Worm (Caenorhabditis elegans): ENCODE results near the gene str-253.

str-253 gene

DNA sequence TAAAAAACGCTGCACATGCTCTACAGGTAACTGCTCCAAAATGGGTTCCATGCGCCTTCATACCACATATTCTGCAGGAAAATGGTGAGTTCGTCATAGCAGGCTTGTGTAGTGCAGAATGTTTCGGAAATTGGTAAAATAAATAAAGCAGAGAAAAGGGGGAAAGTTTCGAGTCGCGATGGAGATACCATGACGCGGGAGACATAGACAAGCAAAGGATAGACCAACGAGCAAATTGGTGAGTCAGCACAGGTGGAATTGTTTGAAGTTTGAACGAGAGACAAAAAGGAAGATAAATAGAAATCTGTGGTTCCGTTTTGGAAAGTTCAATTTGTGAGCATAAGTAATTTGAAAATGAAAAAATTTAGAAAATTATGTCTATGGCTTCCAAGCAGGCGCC, 35.9 kb upstream of the str-253 start, which contains the start of gene nhr-225:
Gene nhr-225 (minus strand): TSS at position 146 of the 400 bp plus-strand sequence.
- TF ChIP-seq pha-4 (tag; optimal IDR thresholded peaks at IDR 0.05) (peak; percentile 76), ceh-9 (tag; optimal IDR thresholded peaks at IDR 0.05) (no peak)

DNA sequence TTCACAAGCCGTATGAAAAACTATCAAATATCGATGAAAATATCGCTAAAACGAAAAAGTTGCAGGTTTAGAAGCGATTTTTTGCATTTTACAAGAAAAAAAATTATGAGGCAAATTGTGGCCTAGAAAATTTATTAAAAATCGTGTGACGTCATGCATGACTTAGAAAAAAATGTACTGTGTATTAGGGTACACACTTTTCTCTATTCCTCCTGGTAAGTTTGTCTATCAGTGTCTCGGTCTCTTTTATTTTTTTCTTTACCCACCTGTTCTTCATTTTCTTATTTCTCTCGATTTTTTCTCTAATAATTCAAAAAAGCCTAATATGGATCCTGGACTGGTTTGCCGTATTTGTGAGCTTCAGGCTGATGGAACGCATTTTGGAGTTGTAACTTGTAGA, 30.7 kb upstream of the str-253 start, which contains the start of gene nhr-227:
Gene nhr-227 (plus strand): TSS at position 326 of the 400 bp plus-strand sequence.
- no peak for TF ChIP-seq nhr-67 (tag; optimal IDR thresholded peaks at IDR 0.05)
- TF ChIP-seq elt-2 (tag; optimal IDR thresholded peaks at IDR 0.05), result no peak
- TF ChIP-seq pha-4 (tag; optimal IDR thresholded peaks at IDR 0.05), result peak; percentile 15
- TF ChIP-seq lin-39 (tag; optimal IDR thresholded peaks at IDR 0.05), result no peak
- TF ChIP-seq pqm-1 (tag; optimal IDR thresholded peaks at IDR 0.05), result no peak

DNA sequence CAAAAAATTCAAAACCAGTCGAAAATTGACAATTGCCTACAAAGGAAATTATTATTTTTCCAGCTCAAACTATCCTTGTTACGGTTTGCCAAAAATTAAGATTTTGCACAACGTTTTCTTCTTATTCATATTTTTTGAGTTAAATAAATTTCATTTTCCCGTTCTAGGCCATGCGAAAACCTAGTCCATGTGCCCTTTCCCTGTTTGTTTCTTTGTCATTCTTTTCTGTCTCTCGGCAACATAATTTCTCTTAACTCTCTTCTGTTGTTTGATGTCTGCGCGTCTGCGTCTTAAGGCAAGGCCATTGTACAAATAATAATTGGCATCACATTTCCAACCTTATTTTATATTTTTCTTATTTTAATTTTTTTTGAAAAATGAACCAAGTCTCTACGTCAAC, 27.1 kb upstream of the str-253 start, which contains the start of gene nhr-228:
Gene nhr-228 (plus strand): TSS at position 261 of the 400 bp plus-strand sequence.
- TF ChIP-seq pha-4 (tag; optimal IDR thresholded peaks at IDR 0.05), result peak; percentile 91
- TF ChIP-seq nhr-77 (tag; optimal IDR thresholded peaks at IDR 0.05), result no peak
- TF ChIP-seq pqm-1 (tag; optimal IDR thresholded peaks at IDR 0.05), result no peak
- no peak for TF ChIP-seq elt-3 (tag; optimal IDR thresholded peaks at IDR 0.05)
- TF ChIP-seq elt-2 (tag; optimal IDR thresholded peaks at IDR 0.05), result peak; percentile 29
- TF ChIP-seq nhr-23 (tag; optimal IDR thresholded peaks at IDR 0.05), result peak; percentile 46
- TF ChIP-seq unc-62 (GFP tag; optimal IDR thresholded peaks at IDR 0.05), result no peak
- no peak for TF ChIP-seq ceh-28 (tag; optimal IDR thresholded peaks at IDR 0.05)
- TF ChIP-seq nhr-43 (tag; optimal IDR thresholded peaks at IDR 0.05; ENCODE audit: poor library complexity, severe bottlenecking), result no peak
- peak; percentile 38 for TF ChIP-seq nhr-25 (tag; optimal IDR thresholded peaks at IDR 0.05)
- peak; percentile 84 for TF ChIP-seq skn-1 (tag; optimal IDR thresholded peaks at IDR 0.05)
- peak; percentile 17 for TF ChIP-seq snpc-4 (tag; optimal IDR thresholded peaks at IDR 0.05)
- TF ChIP-seq hmg-11 (tag; optimal IDR thresholded peaks at IDR 0.05), result peak; percentile 66
- TF ChIP-seq jun-1 (tag; optimal IDR thresholded peaks at IDR 0.05), result peak; percentile 22
- TF ChIP-seq nfya-1 (tag; optimal IDR thresholded peaks at IDR 0.05; ENCODE audit: insufficient read depth), result peak; percentile 54
- peak; percentile 49 for TF ChIP-seq lin-15B (tag; optimal IDR thresholded peaks at IDR 0.05)

DNA sequence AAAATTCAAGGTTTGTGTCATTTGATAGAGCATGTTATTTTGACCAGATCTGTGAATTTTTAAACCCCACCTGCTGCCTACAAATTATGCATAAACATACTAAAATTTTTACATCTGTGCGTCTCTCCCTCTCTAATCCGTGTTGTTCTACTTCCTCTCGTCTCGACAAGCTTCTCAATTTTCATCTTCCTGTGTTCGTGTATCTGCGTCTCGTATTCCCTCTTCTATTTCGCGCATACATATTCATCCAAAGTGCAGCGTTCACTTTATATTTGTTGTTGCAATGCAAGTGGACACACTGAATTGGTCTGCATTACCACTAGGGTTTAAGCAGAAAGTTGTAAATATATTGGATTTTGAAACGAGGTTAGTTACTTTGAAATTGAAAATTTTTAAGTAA, 24.1 kb upstream of the str-253 start, which contains the start of gene fbxa-137:
Gene fbxa-137 (plus strand): TSS at position 274 of the 400 bp plus-strand sequence.
- TF ChIP-seq ceh-9 (tag; optimal IDR thresholded peaks at IDR 0.05) (no peak), fkh-2 (tag; optimal IDR thresholded peaks at IDR 0.05) (no peak), hmg-11 (tag; optimal IDR thresholded peaks at IDR 0.05) (no peak), unc-62 (GFP tag; optimal IDR thresholded peaks at IDR 0.05) (no peak), ceh-82 (tag; optimal IDR thresholded peaks at IDR 0.05) (no peak), fkh-10 (GFP tag; optimal IDR thresholded peaks at IDR 0.05) (no peak), snpc-4 (tag; optimal IDR thresholded peaks at IDR 0.05) (no peak), egl-5 (tag; optimal IDR thresholded peaks at IDR 0.05) (no peak), sea-2 (GFP tag; optimal IDR thresholded peaks at IDR 0.05) (no peak), nhr-23 (tag; optimal IDR thresholded peaks at IDR 0.05) (no peak), ztf-4 (tag; optimal IDR thresholded peaks at IDR 0.05) (no peak), nhr-12 (tag; optimal IDR thresholded peaks at IDR 0.05) (no peak)

DNA sequence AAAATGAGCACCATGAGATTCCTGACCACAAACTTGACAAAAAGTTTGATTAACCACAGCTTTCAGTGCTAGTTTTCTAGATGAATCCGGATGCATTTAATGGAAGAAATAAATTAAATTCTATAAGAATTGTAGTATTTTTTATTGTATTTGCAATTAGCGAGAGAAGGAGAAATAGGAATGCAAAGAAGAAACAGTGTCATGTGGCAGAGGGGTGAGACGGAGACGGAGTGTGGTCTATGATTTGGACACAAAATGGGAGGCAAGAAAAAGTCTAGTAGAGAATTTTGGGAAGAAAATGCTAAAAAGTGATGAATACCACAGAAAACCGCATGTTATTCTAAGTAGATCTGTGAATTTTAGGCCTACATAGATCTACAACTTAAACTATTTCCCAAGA, 23.6 kb upstream of the str-253 start, which contains the start of gene nhr-59:
Gene nhr-59 (minus strand): TSS at position 214 of the 400 bp plus-strand sequence.
- peak; percentile 1 for TF ChIP-seq elt-2 (tag; optimal IDR thresholded peaks at IDR 0.05)
- peak; percentile 44 for TF ChIP-seq pha-4 (tag; optimal IDR thresholded peaks at IDR 0.05)
- TF ChIP-seq ama-1 (optimal IDR thresholded peaks at IDR 0.05), result no peak
- peak; percentile 4 for TF ChIP-seq pqm-1 (tag; optimal IDR thresholded peaks at IDR 0.05)

DNA sequence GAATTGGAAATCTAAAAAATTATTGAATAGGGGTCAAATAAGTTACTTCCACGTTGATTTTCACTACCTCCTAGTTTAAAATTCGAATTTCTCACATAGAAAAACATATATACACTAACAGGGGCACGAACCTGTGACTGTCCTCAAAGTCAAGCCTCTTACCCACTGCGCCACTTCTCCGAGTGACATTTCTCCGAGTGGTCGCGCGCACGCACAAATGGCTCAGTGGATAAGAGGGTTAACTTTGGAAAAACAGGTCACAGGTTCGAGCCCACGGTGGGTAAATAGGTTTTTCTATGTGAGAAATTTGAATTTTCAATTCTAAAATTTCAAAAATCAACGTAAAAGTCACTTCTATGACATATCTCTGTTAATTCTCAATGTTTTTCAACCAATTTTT, 22.9 kb upstream of the str-253 start:
- TF ChIP-seq lin-15B (tag; optimal IDR thresholded peaks at IDR 0.05) (peak; percentile 10), elt-2 (tag; optimal IDR thresholded peaks at IDR 0.05) (no peak), pqm-1 (tag; optimal IDR thresholded peaks at IDR 0.05) (peak; percentile 2), unc-62 (GFP tag; optimal IDR thresholded peaks at IDR 0.05) (no peak), egl-5 (tag; optimal IDR thresholded peaks at IDR 0.05) (no peak), pha-4 (tag; optimal IDR thresholded peaks at IDR 0.05) (peak; percentile 21), jun-1 (tag; optimal IDR thresholded peaks at IDR 0.05) (no peak), unc-39 (tag; optimal IDR thresholded peaks at IDR 0.05) (no peak), snpc-4 (tag; optimal IDR thresholded peaks at IDR 0.05) (no peak), ceh-16 (tag; optimal IDR thresholded peaks at IDR 0.05) (no peak), nhr-43 (tag; optimal IDR thresholded peaks at IDR 0.05; ENCODE audit: poor library complexity, severe bottlenecking) (no peak)
